Worm (Caenorhabditis elegans): ENCODE results near the gene sul-3.

The sul-3 gene

DNA sequence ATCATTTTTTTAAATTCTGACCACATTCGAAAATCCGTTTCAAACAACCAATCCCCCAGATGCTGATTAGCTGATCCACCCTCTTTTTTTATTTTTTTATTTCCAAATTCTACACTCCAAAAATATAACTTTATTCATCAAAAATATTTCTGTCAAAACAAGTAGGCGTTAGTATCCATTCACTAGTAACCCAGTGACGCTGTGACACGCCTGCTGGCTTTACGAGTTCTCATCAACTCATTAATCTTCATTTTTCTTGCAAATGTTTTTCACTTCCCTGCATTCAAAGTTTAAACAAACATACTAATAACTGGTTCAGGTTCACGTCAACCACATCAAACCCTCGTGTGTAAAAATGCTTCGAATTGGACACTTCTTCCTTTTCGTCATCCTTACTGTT lies 4.6 kb upstream of the sul-3 start, which contains the start of gene nlp-101:
Gene nlp-101 (plus strand): TSS at position 301 of the 400 bp plus-strand sequence.
- no peak for TF ChIP-seq mdl-1 (tag; optimal IDR thresholded peaks at IDR 0.05)
- TF ChIP-seq nhr-43 (tag; optimal IDR thresholded peaks at IDR 0.05; ENCODE audit: poor library complexity, severe bottlenecking) = no peak

DNA sequence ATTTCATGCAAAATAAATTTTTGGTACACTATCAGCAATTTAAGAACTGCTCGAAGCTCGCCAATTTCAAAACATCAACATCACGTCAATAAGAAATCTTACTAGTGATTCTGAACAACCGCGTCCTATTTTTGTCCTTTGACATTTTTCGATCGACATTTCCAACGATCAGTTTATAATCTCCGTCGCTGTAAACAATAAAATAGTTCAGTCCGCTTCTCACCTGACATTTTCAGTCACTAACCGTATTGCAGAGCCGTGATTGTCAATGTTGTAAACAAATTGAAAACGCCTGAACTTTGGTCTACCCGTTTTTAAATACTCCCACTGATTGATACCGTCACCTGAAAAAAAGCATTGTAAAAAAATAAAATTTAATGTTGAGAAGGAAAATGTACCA lies 6.0 kb downstream of the sul-3 start:
- no peak for TF ChIP-seq nhr-25 (tag; optimal IDR thresholded peaks at IDR 0.05)
- TF ChIP-seq pqm-1 (tag; optimal IDR thresholded peaks at IDR 0.05) = peak; percentile 8
- TF ChIP-seq pha-4 (tag; optimal IDR thresholded peaks at IDR 0.05) = peak; percentile 62

DNA sequence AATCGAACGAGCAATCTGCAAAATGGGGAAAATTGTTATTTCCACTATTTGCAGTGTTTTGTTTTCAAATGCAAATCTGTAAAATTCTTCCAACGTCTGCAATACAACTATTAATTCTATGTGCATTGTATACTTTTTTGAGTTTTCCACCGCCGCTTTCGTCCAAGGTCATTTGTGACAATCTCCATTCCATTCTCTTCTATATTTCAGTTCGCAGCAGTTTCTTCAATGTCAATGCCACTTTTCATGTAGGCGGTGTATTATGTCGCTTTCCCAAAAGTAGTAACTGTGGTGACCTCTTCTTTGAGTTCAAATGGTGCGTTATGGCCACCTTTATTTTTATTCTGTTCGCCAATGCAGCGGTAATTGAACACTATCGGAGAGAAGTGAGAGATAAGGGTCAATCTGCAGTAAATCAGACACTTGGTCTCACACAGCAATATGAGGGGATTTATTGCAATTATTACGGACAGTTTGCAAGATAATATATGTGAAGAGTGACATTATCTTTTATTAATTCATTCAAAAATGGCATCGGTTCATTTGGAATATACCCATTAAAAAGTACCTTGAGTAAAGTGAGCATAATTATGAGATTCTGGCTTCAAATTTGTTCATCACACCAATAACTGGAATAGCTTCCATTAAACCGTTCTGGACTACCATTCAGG lies 7.3 kb downstream of the sul-3 start:
- no peak for TF ChIP-seq ceh-9 (tag; optimal IDR thresholded peaks at IDR 0.05)
- TF ChIP-seq egl-5 (tag; optimal IDR thresholded peaks at IDR 0.05) = no peak
- peak; percentile 58 for TF ChIP-seq nhr-25 (tag; optimal IDR thresholded peaks at IDR 0.05)
- peak; percentile 30 for TF ChIP-seq nhr-23 (tag; optimal IDR thresholded peaks at IDR 0.05)
- no peak for TF ChIP-seq ceh-28 (tag; optimal IDR thresholded peaks at IDR 0.05)
- no peak for TF ChIP-seq sea-2 (GFP tag; optimal IDR thresholded peaks at IDR 0.05)

DNA sequence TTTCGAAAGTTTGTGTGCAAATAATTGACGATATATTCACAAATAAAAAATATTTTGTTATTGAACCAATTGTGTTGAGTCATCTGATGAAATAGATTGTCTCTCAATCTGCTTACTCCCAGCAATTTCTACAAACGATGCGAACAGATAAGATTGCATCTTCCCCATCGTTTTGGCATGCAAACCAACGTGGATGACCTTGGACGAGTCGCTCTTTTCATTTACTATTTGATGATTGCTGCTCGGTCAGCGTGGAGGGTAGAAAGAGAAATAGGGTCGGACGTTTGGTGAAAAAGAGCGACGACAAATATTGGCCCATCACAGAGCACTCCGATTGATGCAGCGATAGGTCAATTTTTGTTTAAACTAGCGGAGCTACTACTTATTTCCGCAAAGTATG lies 8.3 kb downstream of the sul-3 start:
- TF ChIP-seq fkh-10 (GFP tag; optimal IDR thresholded peaks at IDR 0.05) = no peak
- TF ChIP-seq unc-39 (tag; optimal IDR thresholded peaks at IDR 0.05) = no peak
- TF ChIP-seq ztf-11 (tag; optimal IDR thresholded peaks at IDR 0.05) = no peak
- peak in 2 of 3 experiments; percentile 50 to 58 for TF ChIP-seq elt-3 (tag; optimal IDR thresholded peaks at IDR 0.05)
- TF ChIP-seq ceh-9 (tag; optimal IDR thresholded peaks at IDR 0.05) = no peak
- TF ChIP-seq ceh-82 (tag; optimal IDR thresholded peaks at IDR 0.05) = no peak
- no peak for TF ChIP-seq nhr-67 (tag; optimal IDR thresholded peaks at IDR 0.05)
- TF ChIP-seq nhr-77 (tag; optimal IDR thresholded peaks at IDR 0.05) = no peak
- peak; percentile 13 for TF ChIP-seq nhr-12 (tag; optimal IDR thresholded peaks at IDR 0.05)
- TF ChIP-seq ceh-28 (tag; optimal IDR thresholded peaks at IDR 0.05) = peak; percentile 84
- TF ChIP-seq sea-2 (GFP tag; optimal IDR thresholded peaks at IDR 0.05) = no peak
- peak; percentile 31 for TF ChIP-seq nhr-43 (tag; optimal IDR thresholded peaks at IDR 0.05; ENCODE audit: poor library complexity, severe bottlenecking)
- TF ChIP-seq mdl-1 (tag; optimal IDR thresholded peaks at IDR 0.05) = no peak
- TF ChIP-seq lin-39 (tag; optimal IDR thresholded peaks at IDR 0.05) = peak; percentile 26
- peak; percentile 41 for TF ChIP-seq jun-1 (tag; optimal IDR thresholded peaks at IDR 0.05)
- TF ChIP-seq nhr-23 (tag; optimal IDR thresholded peaks at IDR 0.05) = peak; percentile 53
- no peak for TF ChIP-seq eor-1 (tag; optimal IDR thresholded peaks at IDR 0.05)
- no peak for TF ChIP-seq egl-27 (tag; optimal IDR thresholded peaks at IDR 0.05)
- no peak for TF ChIP-seq nhr-76 (tag; optimal IDR thresholded peaks at IDR 0.05)
- no peak for TF ChIP-seq ceh-16 (tag; optimal IDR thresholded peaks at IDR 0.05)
- no peak for TF ChIP-seq aly-2 (tag; optimal IDR thresholded peaks at IDR 0.05)
- TF ChIP-seq daf-12 (tag; optimal IDR thresholded peaks at IDR 0.05) = no peak
- TF ChIP-seq zag-1 (tag; optimal IDR thresholded peaks at IDR 0.05) = no peak
- TF ChIP-seq elt-2 (tag; optimal IDR thresholded peaks at IDR 0.05) = peak; percentile 50
- peak; percentile 26 for TF ChIP-seq lsy-12 (tag; optimal IDR thresholded peaks at IDR 0.05)
- peak; percentile 7 for TF ChIP-seq tbx-2 (tag; optimal IDR thresholded peaks at IDR 0.05)
- no peak for TF ChIP-seq nhr-28 (tag; optimal IDR thresholded peaks at IDR 0.05)
- peak; percentile 18 for TF ChIP-seq egl-5 (tag; optimal IDR thresholded peaks at IDR 0.05)
- TF ChIP-seq snpc-4 (tag; optimal IDR thresholded peaks at IDR 0.05) = no peak
- peak; percentile 4 for TF ChIP-seq hmg-11 (tag; optimal IDR thresholded peaks at IDR 0.05)
- peak; percentile 56 for TF ChIP-seq nfya-1 (tag; optimal IDR thresholded peaks at IDR 0.05; ENCODE audit: insufficient read depth)
- peak; percentile 77 for TF ChIP-seq ama-1 (optimal IDR thresholded peaks at IDR 0.05)
- peak; percentile 91 for TF ChIP-seq elt-1 (tag; optimal IDR thresholded peaks at IDR 0.05)
- TF ChIP-seq nhr-237 (tag; optimal IDR thresholded peaks at IDR 0.05) = no peak
- TF ChIP-seq pha-4 (tag; optimal IDR thresholded peaks at IDR 0.05) = peak; percentile 70
- TF ChIP-seq nhr-25 (tag; optimal IDR thresholded peaks at IDR 0.05) = peak; percentile 84
- no peak for TF ChIP-seq ZK546.5 (tag; optimal IDR thresholded peaks at IDR 0.05)
- TF ChIP-seq fos-1 (tag; optimal IDR thresholded peaks at IDR 0.05) = no peak

Data from whole organism, L3 larva.